Worm (Caenorhabditis elegans): ENCODE results near the gene C25H3.16.
A peak's percentile ranks its signal among the peaks of the same experiment; 100 is the strongest.

C25H3.16 gene

ce11 chrII:5663180-5663791 lies 2.8 kb upstream of the C25H3.16 start:
- TF ChIP-seq hmg-4 (GFP tag; optimal IDR thresholded peaks at IDR 0.05) (no peak), ceh-36 (tag; optimal IDR thresholded peaks at IDR 0.05) (no peak), ceh-13 (GFP tag; optimal IDR thresholded peaks at IDR 0.05) (no peak), sea-1 (GFP tag; conservative IDR thresholded peaks at IDR 0.05) (no peak), F13C5.2 (tag; optimal IDR thresholded peaks at IDR 0.05) (no peak), ama-1 (optimal IDR thresholded peaks at IDR 0.05) (no peak), flt-1 (GFP tag; IDR thresholded peaks at IDR 0.05) (no peak), scrt-1 (GFP tag; IDR thresholded peaks at IDR 0.05) (no peak), B0310.2 (tag; optimal IDR thresholded peaks at IDR 0.05) (no peak), ets-7 (tag; optimal IDR thresholded peaks at IDR 0.05) (no peak), tra-4 (tag; optimal IDR thresholded peaks at IDR 0.05) (no peak), aly-1 (tag; optimal IDR thresholded peaks at IDR 0.05) (no peak), hnd-1 (tag; optimal IDR thresholded peaks at IDR 0.05) (no peak), pes-1 (GFP tag; IDR thresholded peaks at IDR 0.05) (no peak), tbx-37 (GFP tag; conservative IDR thresholded peaks at IDR 0.05) (no peak), tbx-11 (GFP tag; IDR thresholded peaks at IDR 0.05) (no peak), hmbx-1 (tag; optimal IDR thresholded peaks at IDR 0.05) (no peak)

- TF ChIP-seq ama-1 (optimal IDR thresholded peaks at IDR 0.05) (no peak), pes-1 (GFP tag; IDR thresholded peaks at IDR 0.05) (no peak), aly-1 (tag; optimal IDR thresholded peaks at IDR 0.05) (no peak), ets-7 (tag; optimal IDR thresholded peaks at IDR 0.05) (no peak), ceh-13 (GFP tag; optimal IDR thresholded peaks at IDR 0.05) (no peak), flt-1 (GFP tag; IDR thresholded peaks at IDR 0.05) (no peak), tbx-37 (GFP tag; conservative IDR thresholded peaks at IDR 0.05) (no peak), hmbx-1 (tag; optimal IDR thresholded peaks at IDR 0.05) (no peak), ceh-36 (tag; optimal IDR thresholded peaks at IDR 0.05) (no peak), hnd-1 (tag; optimal IDR thresholded peaks at IDR 0.05) (no peak), sea-1 (GFP tag; conservative IDR thresholded peaks at IDR 0.05) (no peak), scrt-1 (GFP tag; IDR thresholded peaks at IDR 0.05) (no peak)
Measured at ce11 chrII:5665029-5665428, 1.1 kb upstream of the C25H3.16 start, which contains the start of gene C25H3.15. TSS of gene C25H3.15 (plus strand) at chrII:5665329.

ce11 chrII:5667540-5667939 lies 1.4 kb downstream of the C25H3.16 start:
- TF ChIP-seq ets-7 (tag; optimal IDR thresholded peaks at IDR 0.05) (no peak), tbx-11 (GFP tag; IDR thresholded peaks at IDR 0.05) (peak; percentile 63; the same call in 1 of the 2 replicates), ceh-36 (tag; optimal IDR thresholded peaks at IDR 0.05) (peak; percentile 65), scrt-1 (GFP tag; IDR thresholded peaks at IDR 0.05) (no peak), ceh-13 (GFP tag; optimal IDR thresholded peaks at IDR 0.05) (peak; percentile 43), B0310.2 (tag; optimal IDR thresholded peaks at IDR 0.05) (peak; percentile 10), hmg-4 (GFP tag; optimal IDR thresholded peaks at IDR 0.05) (peak; percentile 74)

- TF ChIP-seq aly-1 (tag; optimal IDR thresholded peaks at IDR 0.05) (no peak), tra-4 (tag; optimal IDR thresholded peaks at IDR 0.05) (no peak), ets-7 (tag; optimal IDR thresholded peaks at IDR 0.05) (no peak), flt-1 (GFP tag; IDR thresholded peaks at IDR 0.05) (no peak), hmg-4 (GFP tag; optimal IDR thresholded peaks at IDR 0.05) (no peak), hmbx-1 (tag; optimal IDR thresholded peaks at IDR 0.05) (no peak), B0310.2 (tag; optimal IDR thresholded peaks at IDR 0.05) (no peak), scrt-1 (GFP tag; IDR thresholded peaks at IDR 0.05) (no peak), ama-1 (optimal IDR thresholded peaks at IDR 0.05) (no peak), ceh-36 (tag; optimal IDR thresholded peaks at IDR 0.05) (no peak), tbx-11 (GFP tag; IDR thresholded peaks at IDR 0.05) (no peak), sea-1 (GFP tag; conservative IDR thresholded peaks at IDR 0.05) (no peak), tbx-37 (GFP tag; conservative IDR thresholded peaks at IDR 0.05) (no peak), pes-1 (GFP tag; IDR thresholded peaks at IDR 0.05) (no peak), ceh-13 (GFP tag; optimal IDR thresholded peaks at IDR 0.05) (no peak), hnd-1 (tag; optimal IDR thresholded peaks at IDR 0.05) (no peak), F13C5.2 (tag; optimal IDR thresholded peaks at IDR 0.05) (no peak)
Measured at ce11 chrII:5668830-5669229, 2.7 kb downstream of the C25H3.16 start, which contains the start of gene C25H3.7. TSS of gene C25H3.7 (minus strand) at chrII:5668930.

ce11 chrII:5669580-5669979 lies 3.5 kb downstream of the C25H3.16 start, which contains the start of gene C25H3.17:
TSS of gene C25H3.17 (minus strand) at chrII:5669680.
- TF ChIP-seq flt-1 (GFP tag; IDR thresholded peaks at IDR 0.05) (no peak), aly-1 (tag; optimal IDR thresholded peaks at IDR 0.05) (no peak), ceh-13 (GFP tag; optimal IDR thresholded peaks at IDR 0.05) (no peak), hmbx-1 (tag; optimal IDR thresholded peaks at IDR 0.05) (no peak), tbx-11 (GFP tag; IDR thresholded peaks at IDR 0.05) (no peak), ets-7 (tag; optimal IDR thresholded peaks at IDR 0.05) (no peak), pes-1 (GFP tag; IDR thresholded peaks at IDR 0.05) (no peak), hnd-1 (tag; optimal IDR thresholded peaks at IDR 0.05) (no peak), ceh-36 (tag; optimal IDR thresholded peaks at IDR 0.05) (no peak)

ce11 chrII:5680703-5681102 lies 14.6 kb downstream of the C25H3.16 start, which contains the start of gene flp-27:
TSS of gene flp-27 (plus strand) at chrII:5681003.
- TF ChIP-seq tra-4 (tag; optimal IDR thresholded peaks at IDR 0.05) (no peak), tbx-11 (GFP tag; IDR thresholded peaks at IDR 0.05) (no peak), flt-1 (GFP tag; IDR thresholded peaks at IDR 0.05) (no peak), ets-7 (tag; optimal IDR thresholded peaks at IDR 0.05) (no peak), ceh-13 (GFP tag; optimal IDR thresholded peaks at IDR 0.05) (no peak), sea-1 (GFP tag; conservative IDR thresholded peaks at IDR 0.05) (no peak)

ce11 chrII:5688959-5689358 lies 22.9 kb downstream of the C25H3.16 start, which contains the start of gene C25H3.11:
TSS of gene C25H3.11 (minus strand) at chrII:5689040.
- TF ChIP-seq tbx-11 (GFP tag; IDR thresholded peaks at IDR 0.05): no peak
- TF ChIP-seq hmbx-1 (tag; optimal IDR thresholded peaks at IDR 0.05): no peak
- no peak for TF ChIP-seq scrt-1 (GFP tag; IDR thresholded peaks at IDR 0.05)
- TF ChIP-seq aly-1 (tag; optimal IDR thresholded peaks at IDR 0.05): no peak
- no peak for TF ChIP-seq ceh-13 (GFP tag; optimal IDR thresholded peaks at IDR 0.05)
